Worm (Caenorhabditis elegans): ENCODE results near the gene K08D8.3.

DNA sequence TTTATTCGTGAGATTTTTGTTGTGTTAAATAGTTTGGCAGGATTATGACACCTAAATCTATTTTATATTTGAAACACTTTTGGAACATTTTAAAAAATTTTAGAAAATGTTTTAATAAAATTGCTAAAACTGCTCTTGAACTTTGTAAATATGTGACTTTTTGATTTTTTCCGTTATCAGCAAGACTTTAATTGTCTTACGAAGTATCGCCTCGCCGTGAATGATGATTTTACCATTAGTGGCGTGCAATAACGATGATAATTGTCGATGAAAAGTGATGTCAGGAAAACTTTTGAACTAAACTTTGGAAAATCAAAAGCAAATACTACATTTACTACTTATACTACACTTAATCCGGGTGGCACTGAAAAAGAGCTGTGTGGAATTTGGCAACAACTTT, 14.1 kb upstream of the K08D8.3 start:
- TF ChIP-seq ZK546.5 (tag; optimal IDR thresholded peaks at IDR 0.05): no peak
- no peak for TF ChIP-seq ceh-16 (tag; optimal IDR thresholded peaks at IDR 0.05)
- no peak for TF ChIP-seq nhr-12 (tag; optimal IDR thresholded peaks at IDR 0.05)
- TF ChIP-seq ztf-4 (tag; optimal IDR thresholded peaks at IDR 0.05): no peak

Data from whole organism, L2 larva.